Fruit fly (Drosophila melanogaster) Kc167 (cell line): ENCODE results near the gene CG6013.

Experiments
- Myc ChIP-seq: fragments of >200 bp; optimal IDR thresholded peaks from 2 replicates; lab custom pipeline; 2017; ENCODE audit warnings: missing external identifiers
- h ChIP-seq: fragments of >200 bp; optimal IDR thresholded peaks from 3 replicates; lab custom pipeline; 2018; ENCODE audit warnings: missing external identifiers
- insv ChIP-seq: fragments of >200 bp; optimal IDR thresholded peaks from 3 replicates; lab custom pipeline; 2018; ENCODE audit warnings: missing external identifiers
- ttk ChIP-seq: sonication (Bioruptor generic); optimal IDR thresholded peaks from 2 replicates; lab custom pipeline; 2017; ENCODE audit warnings: missing external identifiers

DNA sequence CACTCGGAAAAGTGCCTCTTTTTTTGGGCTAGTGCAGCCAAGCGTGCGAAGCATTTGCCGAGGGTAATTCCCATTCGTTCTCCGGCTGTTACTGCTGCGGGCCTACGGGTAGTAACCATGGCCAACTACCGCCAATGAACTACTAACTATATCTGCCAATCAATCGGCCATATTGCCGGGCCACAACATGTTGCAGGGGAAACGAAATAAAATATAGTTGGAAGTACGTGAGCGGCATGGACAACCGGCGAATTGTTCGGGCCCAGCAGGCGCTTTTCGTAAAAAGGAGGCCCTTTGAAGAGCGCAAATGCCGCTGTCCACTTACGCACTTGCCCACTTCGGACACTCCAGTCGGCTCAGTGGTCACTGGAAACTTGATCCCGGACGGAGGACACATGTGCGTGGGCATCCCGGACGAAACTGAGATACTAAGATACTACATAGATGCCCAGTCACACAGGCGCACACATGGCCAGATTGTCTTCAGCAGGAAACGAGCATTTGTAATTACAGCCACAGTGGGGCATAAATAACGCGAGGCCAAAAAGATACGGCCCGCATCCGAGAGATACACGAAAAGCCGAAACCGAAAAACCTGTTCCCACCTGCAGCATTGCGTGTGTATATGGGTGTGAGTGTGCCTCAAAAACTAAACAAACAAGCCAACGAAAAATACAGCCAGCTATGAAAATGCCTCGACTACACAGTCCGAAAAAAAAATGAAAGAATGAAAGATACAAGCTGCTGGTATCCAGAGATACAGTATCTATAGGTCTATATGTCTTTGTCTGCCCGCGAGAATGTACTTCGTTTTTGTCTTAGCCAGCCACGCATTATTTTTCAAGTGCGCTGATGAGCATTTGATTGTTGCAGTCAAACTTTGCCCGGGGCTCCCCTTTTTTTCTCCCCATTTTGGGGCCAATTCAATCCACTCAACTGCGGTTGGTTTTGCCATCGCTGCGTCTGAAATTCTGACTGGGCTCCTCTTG is 43.6 kb upstream of the CG6013 start:
- TF ChIP-seq h (lab: Kevin White, UChicago) (no peak), insv (no peak), ttk (lab: Kevin White, UChicago) (no peak), Myc (lab: Kevin White, UChicago) (no peak)
